Fruit fly (Drosophila melanogaster) Kc167 (cell line): ENCODE measurements around the gene lin-28.

Experiments used
- Myc ChIP-seq: fragments of >200 bp; optimal IDR thresholded peaks from 2 replicates; lab custom pipeline; 2017; ENCODE audit warnings: missing external identifiers
- Sin3A ChIP-seq: fragments of >200 bp; optimal IDR thresholded peaks from 2 replicates; lab custom pipeline; 2018; ENCODE audit warnings: missing external identifiers
- insv ChIP-seq: fragments of >200 bp; optimal IDR thresholded peaks from 3 replicates; lab custom pipeline; 2018; ENCODE audit warnings: missing external identifiers
- ttk ChIP-seq: sonication (Bioruptor generic); optimal IDR thresholded peaks from 2 replicates; lab custom pipeline; 2017; ENCODE audit warnings: missing external identifiers

dm6 chr3L:5678241-5678905 is 23.9 kb downstream of the lin-28 start:
- TF ChIP-seq insv (lab: Kevin White, UChicago) = no peak
- TF ChIP-seq Myc = no peak
- TF ChIP-seq Sin3A = no peak
- TF ChIP-seq ttk (lab: Kevin White, UChicago) = no peak
